Worm (Caenorhabditis elegans) whole organism, L2 larva: ENCODE results near the gene vab-1.

Source experiments
- C34F6.9 ChIP-seq: fragments of 150-350 bp; optimal IDR thresholded peaks from 2 replicates; lab custom pipeline; 2014; ENCODE audit warnings: missing biosample characterization, missing genetic modification characterization
- F13H6.1 ChIP-seq: sonication (generic microtip); optimal IDR thresholded peaks from 2 replicates; lab custom pipeline; 2016; ENCODE audit warnings: missing genetic modification characterization, missing compliant biosample characterization
- R02D3.7 ChIP-seq: fragments of 150-350 bp; optimal IDR thresholded peaks from 2 replicates; lab custom pipeline; 2014; ENCODE audit warnings: missing biosample characterization, missing genetic modification characterization
- Y55F3AM.14 ChIP-seq: fragments of 200-800 bp; sonication (Bioruptor generic); optimal IDR thresholded peaks from 2 replicates; lab custom pipeline; 2018; ENCODE audit warnings: mild to moderate bottlenecking, missing genetic modification characterization, missing compliant biosample characterization
- alr-1 ChIP-seq: fragments of 150-350 bp; optimal IDR thresholded peaks from 2 replicates; lab custom pipeline; 2014; ENCODE audit warnings: missing biosample characterization, missing genetic modification characterization
- aly-2 ChIP-seq: fragments of 150-350 bp; optimal IDR thresholded peaks from 2 replicates; lab custom pipeline; 2014; ENCODE audit warnings: missing biosample characterization, missing genetic modification characterization
- ama-1 ChIP-seq: fragments of 150-350 bp; optimal IDR thresholded peaks from 2 replicates; lab custom pipeline; 2018; ENCODE audit warnings: inconsistent platforms
- blmp-1 ChIP-seq: sonication (generic microtip); optimal IDR thresholded peaks from 2 replicates; lab custom pipeline; 2017; ENCODE audit warnings: missing genetic modification characterization, mild to moderate bottlenecking, missing compliant biosample characterization, antibody characterized with exemption, moderate library complexity; ENCODE audit not compliant: insufficient read depth
- ceh-16 ChIP-seq: fragments of 150-350 bp; optimal IDR thresholded peaks from 2 replicates; lab custom pipeline; 2014; ENCODE audit warnings: missing biosample characterization, missing genetic modification characterization
- ceh-82 ChIP-seq: fragments of 150-350 bp; optimal IDR thresholded peaks from 2 replicates; lab custom pipeline; 2014; ENCODE audit warnings: missing biosample characterization, missing genetic modification characterization
- crh-2 ChIP-seq: sonication (generic microtip); optimal IDR thresholded peaks from 2 replicates; lab custom pipeline; 2017; ENCODE audit warnings: missing biosample characterization, missing genetic modification characterization
- dmd-4 ChIP-seq: sonication (generic microtip); optimal IDR thresholded peaks from 2 replicates; lab custom pipeline; 2017; ENCODE audit warnings: missing biosample characterization, missing genetic modification characterization
- elt-1 ChIP-seq: fragments of 150-350 bp; optimal IDR thresholded peaks from 2 replicates; lab custom pipeline; 2014; ENCODE audit warnings: missing biosample characterization, missing genetic modification characterization
- elt-3 ChIP-seq: sonication (generic microtip); optimal IDR thresholded peaks from 2 replicates; lab custom pipeline; 2017; ENCODE audit warnings: missing biosample characterization, missing genetic modification characterization
- fos-1 ChIP-seq: fragments of 150-350 bp; optimal IDR thresholded peaks from 2 replicates; lab custom pipeline; 2014; ENCODE audit warnings: missing biosample characterization, missing genetic modification characterization
- lin-11 ChIP-seq: fragments of 150-350 bp; sonication (generic microtip); optimal IDR thresholded peaks from 2 replicates; lab custom pipeline; 2014; ENCODE audit warnings: missing biosample characterization, missing genetic modification characterization, inconsistent platforms, mixed read lengths
- lin-13 ChIP-seq: fragments of 150-350 bp; optimal IDR thresholded peaks from 2 replicates; lab custom pipeline; 2014; ENCODE audit warnings: missing biosample characterization, missing genetic modification reagents, missing genetic modification characterization
- lsy-2 ChIP-seq, 2 experiments: fragments of 150-350 bp in 1 of 2; sonication (generic microtip) in 1 of 2; optimal IDR thresholded peaks; 2 replicates each; lab custom pipeline; 2014 to 2017; ENCODE audit warnings: missing biosample characterization in 2 of 2, missing genetic modification characterization in 2 of 2
- mbf-1 ChIP-seq: sonication (generic microtip); optimal IDR thresholded peaks from 2 replicates; lab custom pipeline; 2017; ENCODE audit warnings: missing biosample characterization, missing genetic modification characterization
- mdl-1 ChIP-seq, 2 experiments: fragments of 150-350 bp in 1 of 2; sonication (generic microtip) in 1 of 2; optimal IDR thresholded peaks; 2 replicates each; lab custom pipeline; 2017; ENCODE audit warnings: missing biosample characterization in 2 of 2, missing genetic modification characterization in 2 of 2
- nhr-10 ChIP-seq: sonication (generic microtip); optimal IDR thresholded peaks from 2 replicates; lab custom pipeline; 2017; ENCODE audit warnings: missing biosample characterization, missing genetic modification characterization
- nhr-12 ChIP-seq: fragments of 150-350 bp; optimal IDR thresholded peaks from 2 replicates; lab custom pipeline; 2014; ENCODE audit warnings: missing biosample characterization, missing genetic modification characterization
- nhr-129 ChIP-seq: fragments of 150-350 bp; optimal IDR thresholded peaks from 2 replicates; lab custom pipeline; 2014; ENCODE audit warnings: missing biosample characterization, missing genetic modification characterization
- nhr-21 ChIP-seq: fragments of 150-350 bp; optimal IDR thresholded peaks from 2 replicates; lab custom pipeline; 2014; ENCODE audit warnings: missing biosample characterization, missing genetic modification characterization
- nhr-25 ChIP-seq: fragments of 150-350 bp; sonication (generic microtip); optimal IDR thresholded peaks from 3 replicates; lab custom pipeline; 2014; ENCODE audit warnings: missing biosample characterization, missing genetic modification characterization
- nhr-6 ChIP-seq: fragments of 150-350 bp; optimal IDR thresholded peaks from 2 replicates; lab custom pipeline; 2014; ENCODE audit warnings: missing biosample characterization, missing genetic modification characterization
- nhr-77 ChIP-seq: fragments of 150-350 bp; optimal IDR thresholded peaks from 2 replicates; lab custom pipeline; 2014; ENCODE audit warnings: missing biosample characterization, missing genetic modification characterization
- peb-1 ChIP-seq: fragments of 150-350 bp; optimal IDR thresholded peaks from 2 replicates; lab custom pipeline; 2014; ENCODE audit warnings: missing biosample characterization, missing genetic modification characterization
- sem-4 ChIP-seq: fragments of 150-350 bp; optimal IDR thresholded peaks from 2 replicates; lab custom pipeline; 2014; ENCODE audit warnings: missing biosample characterization, missing genetic modification reagents, missing genetic modification characterization
- skn-1 ChIP-seq: sonication (generic microtip); optimal IDR thresholded peaks from 2 replicates; lab custom pipeline; 2017; ENCODE audit warnings: missing biosample characterization, missing genetic modification characterization
- sma-3 ChIP-seq: sonication (generic microtip); optimal IDR thresholded peaks from 2 replicates; lab custom pipeline; 2016; ENCODE audit warnings: missing genetic modification reagents, missing genetic modification characterization, missing compliant biosample characterization
- sma-9 ChIP-seq, 2 experiments: fragments of 150-350 bp in 1 of 2; sonication (generic microtip) in 1 of 2; optimal IDR thresholded peaks; 2 replicates each; lab custom pipeline; 2014 to 2016; ENCODE audit warnings: missing genetic modification characterization in 2 of 2, mild to moderate bottlenecking in 1 of 2, missing biosample characterization in 1 of 2, missing compliant biosample characterization in 1 of 2, missing genetic modification reagents in 1 of 2, moderate library complexity in 1 of 2
- snpc-4 ChIP-seq: fragments of 150-350 bp; optimal IDR thresholded peaks from 2 replicates; lab custom pipeline; 2014; ENCODE audit warnings: missing biosample characterization, missing genetic modification characterization
- unc-39 ChIP-seq: fragments of 150-350 bp; optimal IDR thresholded peaks from 2 replicates; lab custom pipeline; 2014; ENCODE audit warnings: missing biosample characterization, missing genetic modification characterization
- unc-55 ChIP-seq: fragments of 150-350 bp; sonication (generic microtip); optimal IDR thresholded peaks from 3 replicates; lab custom pipeline; 2014; ENCODE audit warnings: missing biosample characterization, missing genetic modification reagents, missing genetic modification characterization
- unc-62 ChIP-seq: fragments of 150-350 bp; optimal IDR thresholded peaks from 2 replicates; lab custom pipeline; 2014; ENCODE audit warnings: missing biosample characterization, missing genetic modification reagents, missing genetic modification characterization
- ztf-1 ChIP-seq: fragments of 200-800 bp; sonication (Bioruptor generic); conservative IDR thresholded peaks from 2 replicates; pipeline ENCODE4 v1.3.6; 2022; ENCODE audit warnings: missing genetic modification characterization, missing compliant biosample characterization
- ztf-11 ChIP-seq: sonication (generic microtip); optimal IDR thresholded peaks from 2 replicates; lab custom pipeline; 2017; ENCODE audit warnings: missing biosample characterization, missing genetic modification characterization
- ztf-4 ChIP-seq: fragments of 150-350 bp; optimal IDR thresholded peaks from 2 replicates; lab custom pipeline; 2014; ENCODE audit warnings: missing biosample characterization, missing genetic modification characterization

Gene vab-1

ce11 chrII:4537141-4537540 lies 34.7 kb upstream of the vab-1 start, which contains the start of gene sra-33:
sra-33 (minus strand) TSS chrII:4537241.
- TF ChIP-seq mdl-1 (tag; optimal IDR thresholded peaks at IDR 0.05; lab: Kevin White, UChicago) (no peak), mbf-1 (tag; lab: Kevin White, UChicago) (no peak), ztf-11 (tag; lab: Kevin White, UChicago) (no peak), Y55F3AM.14 (GFP tag; lab: Kevin White, UChicago) (no peak), sma-9 (GFP tag; optimal IDR thresholded peaks at IDR 0.05; lab: Kevin White, UChicago) (no peak), sma-9 (tag; optimal IDR thresholded peaks at IDR 0.05; lab: Kevin White, UChicago) (no peak), snpc-4 (tag; lab: Kevin White, UChicago) (no peak), nhr-129 (tag; lab: Kevin White, UChicago) (no peak), lin-13 (no peak), crh-2 (tag; lab: Kevin White, UChicago) (no peak), skn-1 (tag; lab: Kevin White, UChicago) (no peak), ceh-16 (tag; lab: Kevin White, UChicago) (no peak), F13H6.1 (tag; lab: Kevin White, UChicago) (no peak), elt-3 (tag; lab: Kevin White, UChicago) (no peak), fos-1 (no peak), nhr-77 (no peak)
- TF ChIP-seq, all 48 proteins: peak for 0

- no peak for TF ChIP-seq ama-1
- no peak for TF ChIP-seq unc-62 (GFP tag; lab: Kevin White, UChicago)
- no peak for TF ChIP-seq F13H6.1 (tag; lab: Kevin White, UChicago)
- TF ChIP-seq nhr-10 (tag; lab: Kevin White, UChicago), result no peak
- TF ChIP-seq ztf-1 (GFP tag; lab: Robert Waterston, UW), result no peak
- TF ChIP-seq sem-4, result no peak
- no peak for TF ChIP-seq nhr-12
- TF ChIP-seq blmp-1 (tag; lab: Kevin White, UChicago), result no peak
- TF ChIP-seq ztf-11 (tag; lab: Kevin White, UChicago), result no peak
- no peak for TF ChIP-seq ceh-82
- no peak for TF ChIP-seq nhr-25 (tag; lab: Kevin White, UChicago)
- TF ChIP-seq R02D3.7 (tag; lab: Kevin White, UChicago), result no peak
- TF ChIP-seq unc-39 (tag; lab: Kevin White, UChicago), result no peak
- TF ChIP-seq aly-2 (tag; lab: Kevin White, UChicago), result no peak
- no peak for TF ChIP-seq sma-9 (GFP tag; optimal IDR thresholded peaks at IDR 0.05; lab: Kevin White, UChicago)
- TF ChIP-seq sma-9 (tag; optimal IDR thresholded peaks at IDR 0.05; lab: Kevin White, UChicago), result no peak
- TF ChIP-seq nhr-129 (tag; lab: Kevin White, UChicago), result no peak
- no peak for TF ChIP-seq alr-1 (tag; lab: Kevin White, UChicago)
- TF ChIP-seq nhr-6, result no peak
- no peak for TF ChIP-seq nhr-21 (tag; lab: Kevin White, UChicago)
- no peak for TF ChIP-seq mdl-1 (tag; optimal IDR thresholded peaks at IDR 0.05; lab: Kevin White, UChicago)
Observed at ce11 chrII:4540631-4541030, 31.2 kb upstream of the vab-1 start, which contains the start of gene sra-36. sra-36 (minus strand) TSS chrII:4540731.

- TF ChIP-seq ztf-4 (no peak), sma-3 (GFP tag; lab: Kevin White, UChicago) (no peak), elt-1 (tag; lab: Kevin White, UChicago) (no peak), F13H6.1 (tag; lab: Kevin White, UChicago) (no peak), dmd-4 (tag; lab: Kevin White, UChicago) (no peak), mdl-1 (tag; optimal IDR thresholded peaks at IDR 0.05; lab: Kevin White, UChicago) (no peak), alr-1 (tag; lab: Kevin White, UChicago) (no peak), unc-55 (GFP tag; lab: Kevin White, UChicago) (no peak), aly-2 (tag; lab: Kevin White, UChicago) (no peak), ceh-16 (tag; lab: Kevin White, UChicago) (no peak), snpc-4 (tag; lab: Kevin White, UChicago) (no peak), Y55F3AM.14 (GFP tag; lab: Kevin White, UChicago) (no peak), C34F6.9 (tag; lab: Kevin White, UChicago) (no peak), peb-1 (no peak), nhr-12 (no peak), lsy-2 (tag; optimal IDR thresholded peaks at IDR 0.05; lab: Kevin White, UChicago) (no peak), lin-11 (tag; lab: Kevin White, UChicago) (no peak), ztf-1 (GFP tag; lab: Robert Waterston, UW) (no peak)
Observed at ce11 chrII:4543568-4543967, 28.2 kb upstream of the vab-1 start, which contains the start of gene sra-34. sra-34 (minus strand) TSS chrII:4543668.
